Fruit fly (Drosophila melanogaster) whole organism, embryonic: ENCODE measurements around the gene ssp3.

Source experiments
- B-H2 ChIP-seq: fragments of 200-800 bp; sonication (Bioruptor generic); optimal IDR thresholded peaks from 2 replicates; lab custom pipeline; 2018; ENCODE audit warnings: missing biosample characterization, mild to moderate bottlenecking, missing genetic modification characterization
- CG10654 ChIP-seq: fragments of 200-800 bp; sonication (Bioruptor generic); optimal IDR thresholded peaks from 2 replicates; lab custom pipeline; 2016; ENCODE audit warnings: missing biosample characterization, missing genetic modification characterization
- CG11723 ChIP-seq: fragments of 200-800 bp; sonication (Bioruptor generic); optimal IDR thresholded peaks from 2 replicates; lab custom pipeline; 2017; ENCODE audit warnings: missing biosample characterization, mild to moderate bottlenecking, missing genetic modification characterization
- CG15269 ChIP-seq: fragments of 200-800 bp; sonication (Bioruptor generic); optimal IDR thresholded peaks from 2 replicates; lab custom pipeline; 2018; ENCODE audit warnings: missing biosample characterization, mild to moderate bottlenecking, missing genetic modification characterization, moderate library complexity
- CG18599 ChIP-seq: fragments of 200-800 bp; sonication (Bioruptor generic); optimal IDR thresholded peaks from 3 replicates; lab custom pipeline; 2017; ENCODE audit warnings: missing biosample characterization, missing genetic modification characterization, mild to moderate bottlenecking, moderate library complexity, missing genetic modification reagents
- CG2120 ChIP-seq: fragments of 200-800 bp; sonication (Bioruptor generic); optimal IDR thresholded peaks from 3 replicates; lab custom pipeline; 2016; ENCODE audit warnings: missing biosample characterization, missing genetic modification characterization
- CG2199 ChIP-seq: fragments of 200-800 bp; sonication (Bioruptor generic); IDR thresholded peaks from 3 replicates; pipeline ENCODE4 v1.3.6; 2022; ENCODE audit warnings: missing biosample characterization, missing genetic modification characterization
- CG2678 ChIP-seq: fragments of 200-800 bp; sonication (Bioruptor generic); optimal IDR thresholded peaks from 3 replicates; lab custom pipeline; 2019; ENCODE audit warnings: missing biosample characterization, mild to moderate bottlenecking, missing genetic modification characterization, moderate library complexity
- CG30431 ChIP-seq: fragments of 200-800 bp; sonication (Bioruptor generic); optimal IDR thresholded peaks from 2 replicates; lab custom pipeline; 2017; ENCODE audit warnings: missing biosample characterization, missing genetic modification characterization
- CG32532 ChIP-seq: fragments of 200-800 bp; sonication (Bioruptor generic); IDR thresholded peaks from 2 replicates; pipeline ENCODE4 v1.3.6; 2022; ENCODE audit warnings: missing biosample characterization, missing genetic modification characterization
- CG3281 ChIP-seq: fragments of 200-800 bp; sonication (Bioruptor generic); optimal IDR thresholded peaks from 3 replicates; lab custom pipeline; 2017; ENCODE audit warnings: missing biosample characterization, mild to moderate bottlenecking, missing genetic modification characterization
- CG34376 ChIP-seq: fragments of 200-800 bp; sonication (Bioruptor generic); optimal IDR thresholded peaks from 2 replicates; lab custom pipeline; 2018; ENCODE audit warnings: missing biosample characterization, mild to moderate bottlenecking, missing genetic modification characterization
- CG3847 ChIP-seq: fragments of 200-800 bp; sonication (Bioruptor generic); IDR thresholded peaks from 2 replicates; pipeline ENCODE4 v1.3.6; 2022; ENCODE audit warnings: missing biosample characterization, missing genetic modification characterization
- CG4328 ChIP-seq: fragments of 200-800 bp; sonication (Bioruptor generic); optimal IDR thresholded peaks from 3 replicates; lab custom pipeline; 2017; ENCODE audit warnings: missing biosample characterization, missing genetic modification reagents, missing genetic modification characterization
- CG6854 ChIP-seq: fragments of 200-800 bp; sonication (Bioruptor generic); optimal IDR thresholded peaks from 3 replicates; lab custom pipeline; 2017; ENCODE audit warnings: missing biosample characterization, mild to moderate bottlenecking, missing genetic modification characterization
- CoRest ChIP-seq: fragments of 200-800 bp; sonication (Bioruptor generic); optimal IDR thresholded peaks from 3 replicates; lab custom pipeline; 2018; ENCODE audit warnings: missing biosample characterization, mild to moderate bottlenecking, missing genetic modification characterization, moderate library complexity
- Dref ChIP-seq: fragments of 200-800 bp; sonication (Bioruptor generic); IDR thresholded peaks from 2 replicates; pipeline ENCODE4 v1.3.6; 2022; ENCODE audit warnings: missing biosample characterization, missing genetic modification characterization
- Lpt ChIP-seq: fragments of >200 bp; optimal IDR thresholded peaks from 2 replicates; lab custom pipeline; 2018; ENCODE audit warnings: missing biosample characterization, missing genetic modification characterization
- MESR4 ChIP-seq: fragments of 200-800 bp; sonication (Bioruptor generic); optimal IDR thresholded peaks from 2 replicates; lab custom pipeline; 2018; ENCODE audit warnings: missing biosample characterization, mild to moderate bottlenecking, missing genetic modification characterization, moderate library complexity
- Mrtf ChIP-seq: fragments of 200-800 bp; sonication (Bioruptor generic); IDR thresholded peaks from 3 replicates; pipeline ENCODE4 v1.3.6; 2022; ENCODE audit warnings: missing biosample characterization, missing genetic modification characterization
- Nf-YB ChIP-seq: fragments of 200-800 bp; sonication (Bioruptor generic); optimal IDR thresholded peaks from 3 replicates; lab custom pipeline; 2019; ENCODE audit warnings: missing biosample characterization, mild to moderate bottlenecking, missing genetic modification characterization, moderate library complexity
- Nf-YC ChIP-seq: fragments of 200-800 bp; optimal IDR thresholded peaks from 3 replicates; lab custom pipeline; 2019; ENCODE audit warnings: missing biosample characterization, mild to moderate bottlenecking, missing genetic modification characterization, moderate library complexity
- Oaz ChIP-seq: fragments of 200-800 bp; sonication (Bioruptor generic); IDR thresholded peaks from 2 replicates; pipeline ENCODE4 v1.3.6; 2022; ENCODE audit warnings: missing biosample characterization, missing genetic modification characterization
- Oli ChIP-seq: fragments of 200-800 bp; sonication (Bioruptor generic); optimal IDR thresholded peaks from 2 replicates; lab custom pipeline; 2018; ENCODE audit warnings: missing biosample characterization, mild to moderate bottlenecking, missing genetic modification characterization, moderate library complexity
- Optix ChIP-seq: fragments of 200-800 bp; sonication (Bioruptor generic); IDR thresholded peaks from 3 replicates; pipeline ENCODE4 v1.3.6; 2022; ENCODE audit warnings: missing biosample characterization, missing genetic modification characterization
- Pdp1 ChIP-seq, 2 experiments: fragments of 200-800 bp; sonication (Bioruptor generic); optimal IDR thresholded peaks; 3 replicates each; lab custom pipeline; 2016; ENCODE audit warnings: missing biosample characterization in 2 of 2, missing genetic modification characterization in 2 of 2, mild to moderate bottlenecking in 1 of 2, moderate library complexity in 1 of 2
- Ravus ChIP-seq: fragments of 200-800 bp; sonication (Bioruptor generic); IDR thresholded peaks from 2 replicates; pipeline ENCODE4 v1.3.6; 2022; ENCODE audit warnings: missing biosample characterization, missing genetic modification characterization
- Ssrp ChIP-seq: fragments of 200-800 bp; sonication (Bioruptor generic); optimal IDR thresholded peaks from 2 replicates; lab custom pipeline; 2018; ENCODE audit warnings: missing biosample characterization, mild to moderate bottlenecking, missing genetic modification characterization, moderate library complexity
- ab ChIP-seq: fragments of 200-800 bp; sonication (Bioruptor generic); optimal IDR thresholded peaks from 2 replicates; lab custom pipeline; 2016; ENCODE audit warnings: missing biosample characterization, missing genetic modification characterization
- crol ChIP-seq: fragments of 200-800 bp; sonication (Bioruptor generic); IDR thresholded peaks from 2 replicates; pipeline ENCODE4 v1.3.6; 2022; ENCODE audit warnings: missing biosample characterization, missing genetic modification characterization
- exex ChIP-seq: fragments of 200-800 bp; sonication (Bioruptor generic); optimal IDR thresholded peaks from 4 replicates; lab custom pipeline; 2018; ENCODE audit warnings: missing biosample characterization, mild to moderate bottlenecking, missing genetic modification characterization, moderate library complexity
- fd64A ChIP-seq: fragments of 200-800 bp; sonication (Bioruptor generic); optimal IDR thresholded peaks from 3 replicates; lab custom pipeline; 2018; ENCODE audit warnings: missing biosample characterization, mild to moderate bottlenecking, missing genetic modification characterization
- grn ChIP-seq: fragments of 200-800 bp; sonication (Bioruptor generic); optimal IDR thresholded peaks from 3 replicates; lab custom pipeline; 2017; ENCODE audit warnings: missing biosample characterization, missing genetic modification characterization
- gsb ChIP-seq: fragments of 200-800 bp; sonication (Bioruptor generic); IDR thresholded peaks from 2 replicates; pipeline ENCODE4 v1.3.6; 2022; ENCODE audit warnings: missing biosample characterization, missing genetic modification characterization
- h ChIP-seq: fragments of >200 bp; optimal IDR thresholded peaks from 2 replicates; lab custom pipeline; 2017
- ham ChIP-seq: fragments of 200-800 bp; sonication (Bioruptor generic); IDR thresholded peaks from 2 replicates; pipeline ENCODE4 v1.3.6; 2022; ENCODE audit warnings: missing biosample characterization, missing genetic modification characterization
- jumu ChIP-seq: fragments of 200-800 bp; sonication (Bioruptor generic); optimal IDR thresholded peaks from 3 replicates; lab custom pipeline; 2016; ENCODE audit warnings: missing biosample characterization, missing genetic modification characterization
- mirr ChIP-seq: fragments of 200-800 bp; sonication (Bioruptor generic); optimal IDR thresholded peaks from 3 replicates; lab custom pipeline; 2018; ENCODE audit warnings: missing biosample characterization, mild to moderate bottlenecking, missing genetic modification characterization
- phol ChIP-seq: fragments of 200-800 bp; sonication (Bioruptor generic); optimal IDR thresholded peaks from 3 replicates; lab custom pipeline; 2018; ENCODE audit warnings: missing biosample characterization, mild to moderate bottlenecking, missing genetic modification characterization, moderate library complexity
- run ChIP-seq: fragments of 200-800 bp; sonication (Bioruptor generic); optimal IDR thresholded peaks from 3 replicates; lab custom pipeline; 2018; ENCODE audit warnings: missing biosample characterization, mild to moderate bottlenecking, missing genetic modification characterization
- schlank ChIP-seq: fragments of 200-800 bp; sonication (Bioruptor generic); optimal IDR thresholded peaks from 2 replicates; lab custom pipeline; 2018; ENCODE audit warnings: missing biosample characterization, mild to moderate bottlenecking, missing genetic modification characterization
- sd ChIP-seq: fragments of 200-800 bp; sonication (Bioruptor generic); optimal IDR thresholded peaks from 3 replicates; lab custom pipeline; 2018; ENCODE audit warnings: missing biosample characterization, mild to moderate bottlenecking, missing genetic modification characterization, moderate library complexity
- sug ChIP-seq: fragments of 200-800 bp; optimal IDR thresholded peaks from 2 replicates; lab custom pipeline; 2019; ENCODE audit warnings: missing biosample characterization, mild to moderate bottlenecking, missing genetic modification characterization, moderate library complexity
- tio ChIP-seq: fragments of 200-800 bp; sonication (Bioruptor generic); optimal IDR thresholded peaks from 2 replicates; lab custom pipeline; 2017; ENCODE audit warnings: missing biosample characterization, missing genetic modification characterization, inconsistent platforms
- usp ChIP-seq: fragments of >200 bp; optimal IDR thresholded peaks from 2 replicates; lab custom pipeline; 2017; ENCODE audit warnings: missing biosample characterization, missing genetic modification characterization
- zen ChIP-seq: fragments of 200-800 bp; sonication (Bioruptor generic); optimal IDR thresholded peaks from 3 replicates; lab custom pipeline; 2018; ENCODE audit warnings: missing biosample characterization, mild to moderate bottlenecking, missing genetic modification characterization, moderate library complexity

ssp3 gene

dm6 chr2L:18985201-18986124 lies 41.7 kb upstream of the ssp3 start (continued):
- TF ChIP-seq CG32532 (no peak), CG34376 (GFP tag; lab: Kevin White, UChicago) (peak; percentile 39), h (lab: Kevin White, UChicago) (no peak), schlank (tag; lab: Kevin White, UChicago) (no peak), sd (tag; lab: Kevin White, UChicago) (peak; percentile 42), jumu (no peak), CG30431 (GFP tag; lab: Kevin White, UChicago) (no peak), MESR4 (GFP tag; lab: Kevin White, UChicago) (no peak), ab (GFP tag; lab: Kevin White, UChicago) (no peak), Lpt (no peak), CG4328 (GFP tag; lab: Kevin White, UChicago) (no peak), zen (no peak), Pdp1 (GFP tag; optimal IDR thresholded peaks at IDR 0.05; lab: Kevin White, UChicago) (peak in 1 of 2 experiments; percentile 97), crol (GFP tag; lab: Robert Waterston, UW) (no peak), B-H2 (GFP tag; lab: Kevin White, UChicago) (no peak), Dref (GFP tag; lab: Robert Waterston, UW) (no peak), Oaz (GFP tag; lab: Robert Waterston, UW) (no peak), Nf-YB (GFP tag; lab: Kevin White, UChicago) (no peak), CG2199 (GFP tag; lab: Robert Waterston, UW) (peak; percentile 49; the same call in 1 of the 3 replicates), sug (tag; lab: Kevin White, UChicago) (peak; percentile 62), ham (GFP tag; lab: Robert Waterston, UW) (no peak), Nf-YC (tag; lab: Kevin White, UChicago) (no peak), exex (tag; lab: Kevin White, UChicago) (peak; percentile 90), run (tag; lab: Kevin White, UChicago) (no peak), CG3847 (GFP tag; lab: Robert Waterston, UW) (no peak), CG3281 (GFP tag; lab: Kevin White, UChicago) (no peak), Oli (tag; lab: Kevin White, UChicago) (no peak), CG2120 (peak; percentile 36), grn (GFP tag; lab: Kevin White, UChicago) (peak; percentile 87), tio (no peak), CoRest (no peak), usp (GFP tag; lab: Kevin White, UChicago) (no peak), fd64A (GFP tag; lab: Kevin White, UChicago) (no peak), CG11723 (GFP tag; lab: Kevin White, UChicago) (no peak), Mrtf (GFP tag; lab: Robert Waterston, UW) (0 out of 3 replicates have a peak, but pooled peaks have one; percentile 15), CG15269 (tag; lab: Kevin White, UChicago) (no peak), mirr (GFP tag; lab: Kevin White, UChicago) (peak; percentile 90), phol (tag; lab: Kevin White, UChicago) (no peak), CG10654 (GFP tag; lab: Kevin White, UChicago) (no peak), CG2678 (tag; lab: Kevin White, UChicago) (peak; percentile 16), gsb (no peak), CG6854 (GFP tag; lab: Kevin White, UChicago) (no peak), Ssrp (tag; lab: Kevin White, UChicago) (no peak), CG18599 (peak; percentile 28), Optix (GFP tag; lab: Robert Waterston, UW) (no peak), Ravus (no peak)
